Worm (Caenorhabditis elegans) whole organism, L2 larva: ENCODE data around the gene dap-3.

Experiments used
- C34F6.9 ChIP-seq: fragments of 150-350 bp; optimal IDR thresholded peaks from 2 replicates; lab custom pipeline; 2014; ENCODE audit warnings: missing biosample characterization, missing genetic modification characterization
- F13H6.1 ChIP-seq: sonication (generic microtip); optimal IDR thresholded peaks from 2 replicates; lab custom pipeline; 2016; ENCODE audit warnings: missing genetic modification characterization, missing compliant biosample characterization
- R02D3.7 ChIP-seq: fragments of 150-350 bp; optimal IDR thresholded peaks from 2 replicates; lab custom pipeline; 2014; ENCODE audit warnings: missing biosample characterization, missing genetic modification characterization
- Y55F3AM.14 ChIP-seq: fragments of 200-800 bp; sonication (Bioruptor generic); optimal IDR thresholded peaks from 2 replicates; lab custom pipeline; 2018; ENCODE audit warnings: mild to moderate bottlenecking, missing genetic modification characterization, missing compliant biosample characterization
- ZK546.5 ChIP-seq: sonication (generic microtip); optimal IDR thresholded peaks from 2 replicates; lab custom pipeline; 2017; ENCODE audit warnings: missing biosample characterization, missing genetic modification characterization
- alr-1 ChIP-seq: fragments of 150-350 bp; optimal IDR thresholded peaks from 2 replicates; lab custom pipeline; 2014; ENCODE audit warnings: missing biosample characterization, missing genetic modification characterization
- ama-1 ChIP-seq: fragments of 150-350 bp; optimal IDR thresholded peaks from 2 replicates; lab custom pipeline; 2018; ENCODE audit warnings: inconsistent platforms
- blmp-1 ChIP-seq: sonication (generic microtip); optimal IDR thresholded peaks from 2 replicates; lab custom pipeline; 2017; ENCODE audit warnings: missing genetic modification characterization, mild to moderate bottlenecking, missing compliant biosample characterization, antibody characterized with exemption, moderate library complexity; ENCODE audit not compliant: insufficient read depth
- ceh-16 ChIP-seq: fragments of 150-350 bp; optimal IDR thresholded peaks from 2 replicates; lab custom pipeline; 2014; ENCODE audit warnings: missing biosample characterization, missing genetic modification characterization
- dmd-4 ChIP-seq: sonication (generic microtip); optimal IDR thresholded peaks from 2 replicates; lab custom pipeline; 2017; ENCODE audit warnings: missing biosample characterization, missing genetic modification characterization
- elt-1 ChIP-seq: fragments of 150-350 bp; optimal IDR thresholded peaks from 2 replicates; lab custom pipeline; 2014; ENCODE audit warnings: missing biosample characterization, missing genetic modification characterization
- elt-3 ChIP-seq: sonication (generic microtip); optimal IDR thresholded peaks from 2 replicates; lab custom pipeline; 2017; ENCODE audit warnings: missing biosample characterization, missing genetic modification characterization
- fos-1 ChIP-seq: fragments of 150-350 bp; optimal IDR thresholded peaks from 2 replicates; lab custom pipeline; 2014; ENCODE audit warnings: missing biosample characterization, missing genetic modification characterization
- gmeb-1 ChIP-seq: fragments of 150-350 bp; optimal IDR thresholded peaks from 2 replicates; lab custom pipeline; 2014; ENCODE audit warnings: missing biosample characterization, missing genetic modification characterization
- lin-11 ChIP-seq: fragments of 150-350 bp; sonication (generic microtip); optimal IDR thresholded peaks from 2 replicates; lab custom pipeline; 2014; ENCODE audit warnings: missing biosample characterization, missing genetic modification characterization, inconsistent platforms, mixed read lengths
- lin-13 ChIP-seq: fragments of 150-350 bp; optimal IDR thresholded peaks from 2 replicates; lab custom pipeline; 2014; ENCODE audit warnings: missing biosample characterization, missing genetic modification reagents, missing genetic modification characterization
- mab-5 ChIP-seq: fragments of 150-350 bp; optimal IDR thresholded peaks from 2 replicates; lab custom pipeline; 2014; ENCODE audit warnings: missing biosample characterization, missing genetic modification characterization
- nhr-10 ChIP-seq: sonication (generic microtip); optimal IDR thresholded peaks from 2 replicates; lab custom pipeline; 2017; ENCODE audit warnings: missing biosample characterization, missing genetic modification characterization
- nhr-129 ChIP-seq: fragments of 150-350 bp; optimal IDR thresholded peaks from 2 replicates; lab custom pipeline; 2014; ENCODE audit warnings: missing biosample characterization, missing genetic modification characterization
- nhr-23 ChIP-seq: fragments of 150-350 bp; optimal IDR thresholded peaks from 2 replicates; lab custom pipeline; 2014; ENCODE audit warnings: missing biosample characterization, missing genetic modification reagents, missing genetic modification characterization
- nhr-237 ChIP-seq: fragments of 150-350 bp; optimal IDR thresholded peaks from 2 replicates; lab custom pipeline; 2014; ENCODE audit warnings: missing biosample characterization, missing genetic modification characterization
- nhr-25 ChIP-seq: fragments of 150-350 bp; sonication (generic microtip); optimal IDR thresholded peaks from 3 replicates; lab custom pipeline; 2014; ENCODE audit warnings: missing biosample characterization, missing genetic modification characterization
- nhr-77 ChIP-seq: fragments of 150-350 bp; optimal IDR thresholded peaks from 2 replicates; lab custom pipeline; 2014; ENCODE audit warnings: missing biosample characterization, missing genetic modification characterization
- peb-1 ChIP-seq: fragments of 150-350 bp; optimal IDR thresholded peaks from 2 replicates; lab custom pipeline; 2014; ENCODE audit warnings: missing biosample characterization, missing genetic modification characterization
- skn-1 ChIP-seq: sonication (generic microtip); optimal IDR thresholded peaks from 2 replicates; lab custom pipeline; 2017; ENCODE audit warnings: missing biosample characterization, missing genetic modification characterization
- sma-9 ChIP-seq, 2 experiments: fragments of 150-350 bp in 1 of 2; sonication (generic microtip) in 1 of 2; optimal IDR thresholded peaks; 2 replicates each; lab custom pipeline; 2014 to 2016; ENCODE audit warnings: missing genetic modification characterization in 2 of 2, mild to moderate bottlenecking in 1 of 2, missing biosample characterization in 1 of 2, missing compliant biosample characterization in 1 of 2, missing genetic modification reagents in 1 of 2, moderate library complexity in 1 of 2
- snpc-4 ChIP-seq: fragments of 150-350 bp; optimal IDR thresholded peaks from 2 replicates; lab custom pipeline; 2014; ENCODE audit warnings: missing biosample characterization, missing genetic modification characterization
- unc-39 ChIP-seq: fragments of 150-350 bp; optimal IDR thresholded peaks from 2 replicates; lab custom pipeline; 2014; ENCODE audit warnings: missing biosample characterization, missing genetic modification characterization
- unc-55 ChIP-seq: fragments of 150-350 bp; sonication (generic microtip); optimal IDR thresholded peaks from 3 replicates; lab custom pipeline; 2014; ENCODE audit warnings: missing biosample characterization, missing genetic modification reagents, missing genetic modification characterization
- unc-62 ChIP-seq: fragments of 150-350 bp; optimal IDR thresholded peaks from 2 replicates; lab custom pipeline; 2014; ENCODE audit warnings: missing biosample characterization, missing genetic modification reagents, missing genetic modification characterization
- zag-1 ChIP-seq: fragments of 150-350 bp; optimal IDR thresholded peaks from 2 replicates; lab custom pipeline; 2014; ENCODE audit warnings: missing biosample characterization, missing genetic modification characterization
- ztf-1 ChIP-seq: fragments of 200-800 bp; sonication (Bioruptor generic); conservative IDR thresholded peaks from 2 replicates; pipeline ENCODE4 v1.3.6; 2022; ENCODE audit warnings: missing genetic modification characterization, missing compliant biosample characterization
- ztf-11 ChIP-seq: sonication (generic microtip); optimal IDR thresholded peaks from 2 replicates; lab custom pipeline; 2017; ENCODE audit warnings: missing biosample characterization, missing genetic modification characterization
- ztf-4 ChIP-seq: fragments of 150-350 bp; optimal IDR thresholded peaks from 2 replicates; lab custom pipeline; 2014; ENCODE audit warnings: missing biosample characterization, missing genetic modification characterization

The dap-3 gene

DNA sequence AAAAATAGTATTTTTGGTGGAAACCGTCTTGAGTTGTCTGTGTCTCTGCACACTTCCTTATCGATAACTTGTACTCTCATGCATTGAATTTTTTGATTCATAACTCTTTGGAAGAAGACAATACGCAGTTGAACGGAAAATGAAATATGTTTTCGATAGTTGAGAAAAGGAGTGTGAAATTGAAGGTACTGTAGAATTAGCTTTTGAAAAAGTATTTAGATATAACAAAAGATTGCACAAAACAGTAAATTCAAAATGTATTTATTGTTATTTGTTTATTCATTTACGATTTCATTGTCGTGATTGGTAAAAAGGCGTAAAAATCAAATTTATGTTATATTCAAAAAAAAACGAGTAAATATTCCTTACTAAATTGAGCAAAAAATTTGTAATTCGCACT is 15.5 kb downstream of the dap-3 start, which contains the start of gene C14A4.7:
Gene C14A4.7 (minus strand): TSS at position 101 of the 400 bp plus-strand sequence.
- TF ChIP-seq nhr-237 (no peak), fos-1 (tag; lab: Kevin White, UChicago) (peak; percentile 37)
- TF ChIP-seq, all 48 proteins: peak for 1

DNA sequence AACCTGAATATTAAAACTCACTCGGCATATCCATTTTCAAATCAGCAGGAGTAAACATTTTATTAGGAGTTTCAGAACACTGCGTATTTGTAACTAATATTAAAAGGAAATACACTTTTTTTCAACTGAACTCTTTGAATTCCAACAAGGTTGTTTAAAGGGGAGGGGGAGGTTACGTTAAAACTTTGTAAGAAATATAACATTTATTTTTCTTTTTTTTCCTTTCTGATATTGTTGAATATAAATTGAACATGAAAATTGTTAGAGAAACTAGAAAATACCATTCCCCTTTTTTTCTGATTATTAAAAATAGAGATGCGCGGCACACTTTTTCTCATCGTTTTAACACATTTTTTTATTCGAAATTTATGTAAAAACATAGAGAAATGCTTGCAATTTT is 17.1 kb downstream of the dap-3 start, which contains the start of gene C14A4.8:
Gene C14A4.8 (minus strand): TSS at position 101 of the 400 bp plus-strand sequence.
- TF ChIP-seq ztf-11 (no peak), ceh-16 (tag; lab: Kevin White, UChicago) (no peak), ama-1 (lab: Kevin White, UChicago) (no peak), F13H6.1 (tag; lab: Kevin White, UChicago) (no peak), sma-9 (GFP tag; optimal IDR thresholded peaks at IDR 0.05; lab: Kevin White, UChicago) (no peak), sma-9 (tag; optimal IDR thresholded peaks at IDR 0.05; lab: Kevin White, UChicago) (no peak), gmeb-1 (tag; lab: Kevin White, UChicago) (no peak), nhr-129 (tag; lab: Kevin White, UChicago) (no peak), alr-1 (tag; lab: Kevin White, UChicago) (no peak), elt-1 (tag; lab: Kevin White, UChicago) (no peak), nhr-25 (tag; lab: Kevin White, UChicago) (no peak), dmd-4 (tag; lab: Kevin White, UChicago) (no peak), R02D3.7 (no peak), unc-62 (GFP tag; lab: Kevin White, UChicago) (no peak)

- TF ChIP-seq peb-1 (tag; lab: Kevin White, UChicago) (no peak), unc-55 (no peak), nhr-25 (tag; lab: Kevin White, UChicago) (no peak), zag-1 (tag; lab: Kevin White, UChicago) (no peak), blmp-1 (tag; lab: Kevin White, UChicago) (peak; percentile 26)
Measured at ce11 chrII:10598970-10599369, 18.0 kb downstream of the dap-3 start, which contains the start of gene C14A4.9. Gene C14A4.9 (plus strand): TSS chrII:10599337.

ce11 chrII:10602184-10602583 is 21.3 kb downstream of the dap-3 start, which contains the start of gene srv-2:
Gene srv-2 (minus strand): TSS chrII:10602284.
- TF ChIP-seq ZK546.5 (tag; lab: Kevin White, UChicago): no peak
- TF ChIP-seq gmeb-1 (tag; lab: Kevin White, UChicago): no peak
- TF ChIP-seq ztf-1 (GFP tag; lab: Robert Waterston, UW): no peak
- TF ChIP-seq unc-55: no peak
- no peak for TF ChIP-seq zag-1 (tag; lab: Kevin White, UChicago)
- no peak for TF ChIP-seq C34F6.9 (tag; lab: Kevin White, UChicago)
- no peak for TF ChIP-seq nhr-237
- no peak for TF ChIP-seq fos-1 (tag; lab: Kevin White, UChicago)
- TF ChIP-seq nhr-23 (tag; lab: Kevin White, UChicago): no peak
- TF ChIP-seq ama-1 (lab: Kevin White, UChicago): no peak
- TF ChIP-seq ceh-16 (tag; lab: Kevin White, UChicago): no peak
- TF ChIP-seq ztf-4: no peak

ce11 chrII:10603560-10603959 is 22.6 kb downstream of the dap-3 start:
- TF ChIP-seq lin-11 (tag; lab: Kevin White, UChicago) (no peak), snpc-4 (tag; lab: Kevin White, UChicago) (no peak), ZK546.5 (tag; lab: Kevin White, UChicago) (no peak), elt-3 (tag; lab: Kevin White, UChicago) (no peak), nhr-77 (tag; lab: Kevin White, UChicago) (no peak), skn-1 (no peak), unc-39 (tag; lab: Kevin White, UChicago) (no peak), Y55F3AM.14 (GFP tag; lab: Kevin White, UChicago) (no peak), C34F6.9 (tag; lab: Kevin White, UChicago) (no peak), R02D3.7 (no peak), dmd-4 (tag; lab: Kevin White, UChicago) (no peak), lin-13 (no peak), mab-5 (tag; lab: Kevin White, UChicago) (no peak), ztf-11 (no peak), nhr-10 (tag; lab: Kevin White, UChicago) (no peak), elt-1 (tag; lab: Kevin White, UChicago) (no peak)
